Fruit fly (Drosophila melanogaster) whole organism, wandering third instar larva: ENCODE measurements around the gene NT1.

Source experiments
- CG32264 ChIP-seq: fragments of 200-800 bp; sonication (Bioruptor generic); optimal IDR thresholded peaks from 2 replicates; lab custom pipeline; 2016; ENCODE audit warnings: missing biosample characterization, missing genetic modification characterization
- Sp1 ChIP-seq: fragments of 200-800 bp; sonication (Bioruptor generic); optimal IDR thresholded peaks from 3 replicates; lab custom pipeline; 2019; ENCODE audit warnings: missing biosample characterization, mild to moderate bottlenecking, missing genetic modification characterization, moderate library complexity
- lola ChIP-seq: fragments of >200 bp; optimal IDR thresholded peaks from 2 replicates; lab custom pipeline; 2017; ENCODE audit warnings: missing biosample characterization, missing genetic modification characterization
- rgr ChIP-seq: fragments of 200-800 bp; sonication (Bioruptor generic); optimal IDR thresholded peaks from 3 replicates; lab custom pipeline; 2016; ENCODE audit warnings: missing biosample characterization, mild to moderate bottlenecking, missing genetic modification characterization
- sage ChIP-seq: fragments of 200-800 bp; sonication (Bioruptor generic); optimal IDR thresholded peaks from 2 replicates; lab custom pipeline; 2016; ENCODE audit warnings: missing biosample characterization, mild to moderate bottlenecking, missing genetic modification characterization

- TF ChIP-seq CG32264 (GFP tag; lab: Kevin White, UChicago) = no peak
- no peak for TF ChIP-seq Sp1
- no peak for TF ChIP-seq lola (GFP tag; lab: Kevin White, UChicago)
- TF ChIP-seq sage (GFP tag; lab: Kevin White, UChicago) = no peak
- no peak for TF ChIP-seq rgr
Measured at dm6 chr3L:4556831-4557355, 48.7 kb upstream of the NT1 start.
